Worm (Caenorhabditis elegans) whole organism, L3 larva: ENCODE results near the gene fbxc-23.
A peak's percentile ranks its signal among the peaks of the same experiment; 100 is the strongest.

ENCODE experiments used
- R02D3.7 ChIP-seq: fragments of 150-350 bp; optimal IDR thresholded peaks from 2 replicates; lab custom pipeline; 2014; ENCODE audit warnings: missing biosample characterization, missing genetic modification characterization
- ZK546.5 ChIP-seq: sonication (generic microtip); optimal IDR thresholded peaks from 2 replicates; lab custom pipeline; 2017; ENCODE audit warnings: missing biosample characterization, missing genetic modification characterization
- aly-2 ChIP-seq: fragments of 150-350 bp; optimal IDR thresholded peaks from 2 replicates; lab custom pipeline; 2014; ENCODE audit warnings: missing biosample characterization, missing genetic modification characterization
- ama-1 ChIP-seq: fragments of 150-350 bp; optimal IDR thresholded peaks from 2 replicates; lab custom pipeline; 2018
- ceh-16 ChIP-seq: sonication (generic microtip); optimal IDR thresholded peaks from 2 replicates; lab custom pipeline; 2017; ENCODE audit warnings: missing biosample characterization, missing genetic modification characterization
- ceh-28 ChIP-seq: fragments of 150-350 bp; optimal IDR thresholded peaks from 2 replicates; lab custom pipeline; 2014; ENCODE audit warnings: missing biosample characterization, missing genetic modification reagents, missing genetic modification characterization
- ceh-82 ChIP-seq: fragments of 150-350 bp; optimal IDR thresholded peaks from 2 replicates; lab custom pipeline; 2014; ENCODE audit warnings: missing biosample characterization, missing genetic modification characterization
- ceh-9 ChIP-seq: sonication (generic microtip); optimal IDR thresholded peaks from 2 replicates; lab custom pipeline; 2018; ENCODE audit warnings: missing biosample characterization, missing genetic modification characterization
- daf-12 ChIP-seq: fragments of 150-350 bp; optimal IDR thresholded peaks from 2 replicates; lab custom pipeline; 2014; ENCODE audit warnings: missing biosample characterization, missing genetic modification reagents, missing genetic modification characterization
- egl-27 ChIP-seq: sonication (generic microtip); optimal IDR thresholded peaks from 4 replicates; lab custom pipeline; 2017; ENCODE audit warnings: missing biosample characterization, missing genetic modification reagents, missing genetic modification characterization
- egl-5 ChIP-seq: fragments of 150-350 bp; optimal IDR thresholded peaks from 2 replicates; lab custom pipeline; 2017; ENCODE audit warnings: missing biosample characterization, missing genetic modification reagents, missing genetic modification characterization, inconsistent platforms
- elt-1 ChIP-seq: fragments of 150-350 bp; optimal IDR thresholded peaks from 2 replicates; lab custom pipeline; 2014; ENCODE audit warnings: missing biosample characterization, missing genetic modification characterization
- elt-2 ChIP-seq: sonication (generic microtip); optimal IDR thresholded peaks from 2 replicates; lab custom pipeline; 2016; ENCODE audit warnings: missing genetic modification reagents, mild to moderate bottlenecking, missing genetic modification characterization, missing compliant biosample characterization
- elt-3 ChIP-seq, 3 experiments: fragments of 150-350 bp in 1 of 3; sonication (generic microtip) in 2 of 3; optimal IDR thresholded peaks; 2 replicates in 2 of 3; 4 replicates in 1 of 3; lab custom pipeline; 2014 to 2017; ENCODE audit warnings: missing biosample characterization in 3 of 3, missing genetic modification characterization in 3 of 3
- eor-1 ChIP-seq, 2 experiments: fragments of 150-350 bp; optimal IDR thresholded peaks; 2 replicates each; lab custom pipeline; 2014 to 2018; ENCODE audit warnings: missing biosample characterization in 2 of 2, missing genetic modification characterization in 2 of 2
- fkh-10 ChIP-seq: sonication (generic microtip); optimal IDR thresholded peaks from 2 replicates; lab custom pipeline; 2017; ENCODE audit warnings: missing biosample characterization, missing genetic modification reagents, missing genetic modification characterization
- fkh-2 ChIP-seq: fragments of 150-350 bp; optimal IDR thresholded peaks from 2 replicates; lab custom pipeline; 2014; ENCODE audit warnings: missing biosample characterization, missing genetic modification reagents, missing genetic modification characterization
- fos-1 ChIP-seq: fragments of 150-350 bp; optimal IDR thresholded peaks from 2 replicates; lab custom pipeline; 2014; ENCODE audit warnings: missing biosample characterization, missing genetic modification characterization
- hmg-11 ChIP-seq: sonication (generic microtip); optimal IDR thresholded peaks from 2 replicates; lab custom pipeline; 2016; ENCODE audit warnings: missing genetic modification characterization, missing compliant biosample characterization
- jun-1 ChIP-seq: fragments of 150-350 bp; optimal IDR thresholded peaks from 2 replicates; lab custom pipeline; 2014; ENCODE audit warnings: missing biosample characterization, missing genetic modification reagents, missing genetic modification characterization
- lin-15B ChIP-seq: fragments of 150-350 bp; optimal IDR thresholded peaks from 2 replicates; lab custom pipeline; 2014; ENCODE audit warnings: missing biosample characterization, missing genetic modification characterization
- lin-39 ChIP-seq: fragments of 150-350 bp; optimal IDR thresholded peaks from 2 replicates; lab custom pipeline; 2018; ENCODE audit warnings: missing biosample characterization, missing genetic modification reagents, missing genetic modification characterization
- lsy-12 ChIP-seq: sonication (generic microtip); optimal IDR thresholded peaks from 2 replicates; lab custom pipeline; 2016; ENCODE audit warnings: mild to moderate bottlenecking, missing genetic modification characterization, missing compliant biosample characterization
- mdl-1 ChIP-seq: fragments of 150-350 bp; optimal IDR thresholded peaks from 2 replicates; lab custom pipeline; 2014; ENCODE audit warnings: missing biosample characterization, missing genetic modification characterization
- mml-1 ChIP-seq: fragments of 150-350 bp; sonication (generic microtip); optimal IDR thresholded peaks from 3 replicates; lab custom pipeline; 2014; ENCODE audit warnings: missing biosample characterization, missing genetic modification characterization
- nfya-1 ChIP-seq: sonication (generic microtip); optimal IDR thresholded peaks from 2 replicates; lab custom pipeline; 2017; ENCODE audit warnings: missing genetic modification characterization, mild to moderate bottlenecking, missing compliant biosample characterization, antibody characterized with exemption, moderate library complexity; ENCODE audit not compliant: insufficient read depth
- nhr-11 ChIP-seq: fragments of 150-350 bp; optimal IDR thresholded peaks from 2 replicates; lab custom pipeline; 2014; ENCODE audit warnings: missing biosample characterization, missing genetic modification characterization
- nhr-12 ChIP-seq: fragments of 150-350 bp; optimal IDR thresholded peaks from 2 replicates; lab custom pipeline; 2014; ENCODE audit warnings: missing biosample characterization, missing genetic modification characterization
- nhr-23 ChIP-seq: fragments of 150-350 bp; optimal IDR thresholded peaks from 2 replicates; lab custom pipeline; 2014; ENCODE audit warnings: missing biosample characterization, missing genetic modification reagents, missing genetic modification characterization
- nhr-237 ChIP-seq: fragments of 150-350 bp; optimal IDR thresholded peaks from 2 replicates; lab custom pipeline; 2014; ENCODE audit warnings: missing biosample characterization, missing genetic modification characterization
- nhr-25 ChIP-seq: sonication (generic microtip); optimal IDR thresholded peaks from 2 replicates; lab custom pipeline; 2017; ENCODE audit warnings: missing biosample characterization, missing genetic modification characterization
- nhr-28 ChIP-seq: fragments of 150-350 bp; optimal IDR thresholded peaks from 2 replicates; lab custom pipeline; 2014; ENCODE audit warnings: missing biosample characterization, missing genetic modification characterization
- nhr-43 ChIP-seq: sonication (generic microtip); optimal IDR thresholded peaks from 2 replicates; lab custom pipeline; 2016; ENCODE audit warnings: mild to moderate bottlenecking, missing genetic modification characterization, missing compliant biosample characterization; ENCODE audit not compliant: poor library complexity, severe bottlenecking
- nhr-67 ChIP-seq: fragments of 150-350 bp; optimal IDR thresholded peaks from 2 replicates; lab custom pipeline; 2014; ENCODE audit warnings: missing biosample characterization, missing genetic modification characterization
- nhr-76 ChIP-seq: fragments of 150-350 bp; sonication (generic microtip); optimal IDR thresholded peaks from 5 replicates; lab custom pipeline; 2014; ENCODE audit warnings: missing biosample characterization, missing genetic modification characterization
- nhr-77 ChIP-seq: fragments of 150-350 bp; optimal IDR thresholded peaks from 2 replicates; lab custom pipeline; 2014; ENCODE audit warnings: missing biosample characterization, missing genetic modification characterization
- pha-4 ChIP-seq: fragments of 150-350 bp; optimal IDR thresholded peaks from 2 replicates; lab custom pipeline; 2014; ENCODE audit warnings: missing biosample characterization, missing genetic modification reagents, missing genetic modification characterization
- pqm-1 ChIP-seq: fragments of 150-350 bp; optimal IDR thresholded peaks from 2 replicates; lab custom pipeline; 2017; ENCODE audit warnings: missing biosample characterization, missing genetic modification characterization, inconsistent platforms
- sea-2 ChIP-seq: fragments of 150-350 bp; sonication (generic microtip); optimal IDR thresholded peaks from 4 replicates; lab custom pipeline; 2014; ENCODE audit warnings: missing biosample characterization, missing genetic modification reagents, missing genetic modification characterization
- skn-1 ChIP-seq: fragments of 150-350 bp; optimal IDR thresholded peaks from 2 replicates; lab custom pipeline; 2014; ENCODE audit warnings: missing biosample characterization, missing genetic modification characterization
- snpc-4 ChIP-seq: fragments of 150-350 bp; optimal IDR thresholded peaks from 2 replicates; lab custom pipeline; 2014; ENCODE audit warnings: missing biosample characterization, missing genetic modification characterization
- tbx-2 ChIP-seq: sonication (generic microtip); optimal IDR thresholded peaks from 2 replicates; lab custom pipeline; 2016; ENCODE audit warnings: mild to moderate bottlenecking, missing genetic modification characterization, missing compliant biosample characterization
- unc-39 ChIP-seq: sonication (generic microtip); optimal IDR thresholded peaks from 4 replicates; lab custom pipeline; 2017; ENCODE audit warnings: missing biosample characterization, missing genetic modification characterization
- unc-62 ChIP-seq: fragments of 150-350 bp; sonication (generic microtip); optimal IDR thresholded peaks from 4 replicates; lab custom pipeline; 2014; ENCODE audit warnings: missing biosample characterization, missing genetic modification reagents, missing genetic modification characterization
- zag-1 ChIP-seq: fragments of 150-350 bp; optimal IDR thresholded peaks from 2 replicates; lab custom pipeline; 2014; ENCODE audit warnings: missing biosample characterization, missing genetic modification characterization
- ztf-11 ChIP-seq: fragments of 150-350 bp; optimal IDR thresholded peaks from 2 replicates; lab custom pipeline; 2014; ENCODE audit warnings: missing biosample characterization, missing genetic modification characterization
- ztf-4 ChIP-seq: fragments of 150-350 bp; optimal IDR thresholded peaks from 2 replicates; lab custom pipeline; 2014; ENCODE audit warnings: missing biosample characterization, missing genetic modification characterization

fbxc-23 gene

ce11 chrII:13609655-13610054 lies 13.3 kb upstream of the fbxc-23 start, which contains the start of gene gst-20:
gst-20 (minus strand) TSS chrII:13609824.
- TF ChIP-seq lsy-12 (tag; lab: Kevin White, UChicago) (no peak), nhr-28 (tag; lab: Kevin White, UChicago) (no peak), nhr-11 (tag; lab: Kevin White, UChicago) (no peak), skn-1 (tag; lab: Kevin White, UChicago) (no peak), nhr-23 (tag; lab: Kevin White, UChicago) (peak; percentile 48), tbx-2 (tag; lab: Kevin White, UChicago) (no peak), ceh-9 (tag; lab: Kevin White, UChicago) (no peak), ZK546.5 (no peak), unc-62 (no peak), zag-1 (tag; lab: Kevin White, UChicago) (no peak), elt-2 (tag; lab: Kevin White, UChicago) (peak; percentile 64), snpc-4 (tag; lab: Kevin White, UChicago) (no peak), ceh-82 (no peak), hmg-11 (tag; lab: Kevin White, UChicago) (no peak), pha-4 (tag; lab: Kevin White, UChicago) (peak; percentile 75), ztf-11 (tag; lab: Kevin White, UChicago) (no peak), ceh-28 (tag; lab: Kevin White, UChicago) (peak; percentile 53), fos-1 (tag; lab: Kevin White, UChicago) (no peak), ztf-4 (no peak), eor-1 (tag; optimal IDR thresholded peaks at IDR 0.05; lab: Kevin White, UChicago) (no peak), mml-1 (tag; lab: Kevin White, UChicago) (no peak), nfya-1 (tag; lab: Kevin White, UChicago) (peak; percentile 8), nhr-77 (no peak), ceh-16 (no peak), aly-2 (no peak), fkh-10 (GFP tag; lab: Kevin White, UChicago) (no peak), nhr-43 (tag; lab: Kevin White, UChicago) (peak; percentile 68), nhr-67 (no peak), R02D3.7 (tag; lab: Kevin White, UChicago) (no peak), pqm-1 (tag; lab: Kevin White, UChicago) (peak; percentile 49), egl-27 (tag; lab: Kevin White, UChicago) (no peak), fkh-2 (tag; lab: Kevin White, UChicago) (no peak), nhr-237 (tag; lab: Kevin White, UChicago) (no peak), egl-5 (tag; lab: Kevin White, UChicago) (no peak), sea-2 (GFP tag; lab: Kevin White, UChicago) (no peak), lin-15B (tag; lab: Kevin White, UChicago) (no peak), mdl-1 (tag; lab: Kevin White, UChicago) (peak; percentile 54), lin-39 (tag; lab: Kevin White, UChicago) (no peak), unc-39 (tag; lab: Kevin White, UChicago) (no peak), jun-1 (tag; lab: Kevin White, UChicago) (peak; percentile 14), nhr-25 (tag; lab: Kevin White, UChicago) (peak; percentile 64), nhr-76 (tag; lab: Kevin White, UChicago) (no peak), nhr-12 (tag; lab: Kevin White, UChicago) (no peak), ama-1 (no peak), elt-1 (peak; percentile 61), elt-3 (tag; optimal IDR thresholded peaks at IDR 0.05; lab: Kevin White, UChicago) (no peak), daf-12 (tag; lab: Kevin White, UChicago) (no peak)
- TF ChIP-seq, all 47 proteins: peak for 11
